Worm (Caenorhabditis elegans) whole organism, young adult: Measurements from ENCODE around the gene K10F12.7.

Experiments used
- B0019.2 ChIP-seq: fragments of 200-800 bp; sonication (Bioruptor generic); conservative IDR thresholded peaks from 2 replicates; pipeline ENCODE4 v1.3.6; 2022; ENCODE audit warnings: missing genetic modification reagents, missing genetic modification characterization, missing compliant biosample characterization
- C06A6.2 ChIP-seq: fragments of 200-800 bp; sonication (Bioruptor generic); conservative IDR thresholded peaks from 2 replicates; pipeline ENCODE4 v1.3.6; 2022; ENCODE audit warnings: missing genetic modification characterization, missing compliant biosample characterization
- F23B12.7 ChIP-seq: sonication (generic microtip); optimal IDR thresholded peaks from 2 replicates; lab custom pipeline; 2017; ENCODE audit warnings: missing genetic modification characterization, mild to moderate bottlenecking, missing compliant biosample characterization, antibody characterized with exemption, moderate library complexity; ENCODE audit not compliant: insufficient read depth
- F37B4.10 ChIP-seq: fragments of 200-800 bp; sonication (Bioruptor generic); IDR thresholded peaks from 2 replicates; pipeline ENCODE4 v1.3.6; 2022; ENCODE audit warnings: missing genetic modification characterization, missing compliant biosample characterization
- F57A8.1 ChIP-seq: fragments of 200-800 bp; sonication (Bioruptor generic); optimal IDR thresholded peaks from 2 replicates; lab custom pipeline; 2018; ENCODE audit warnings: mild to moderate bottlenecking, missing genetic modification characterization, moderate library complexity, missing compliant biosample characterization
- F57C9.4 ChIP-seq: sonication (generic microtip); optimal IDR thresholded peaks from 2 replicates; lab custom pipeline; 2017; ENCODE audit warnings: mild to moderate bottlenecking, missing genetic modification characterization, missing compliant biosample characterization
- T07F8.4 ChIP-seq: sonication (generic microtip); optimal IDR thresholded peaks from 2 replicates; lab custom pipeline; 2016; ENCODE audit warnings: mild to moderate bottlenecking, missing genetic modification characterization, moderate library complexity, missing compliant biosample characterization
- Y53G8AR.9 ChIP-seq: fragments of 200-800 bp; sonication (Bioruptor generic); conservative IDR thresholded peaks from 2 replicates; pipeline ENCODE4 v1.3.6; 2022; ENCODE audit warnings: missing genetic modification reagents, missing genetic modification characterization, missing compliant biosample characterization
- dox-1 ChIP-seq: fragments of 200-800 bp; sonication (Bioruptor generic); IDR thresholded peaks from 2 replicates; pipeline ENCODE4 v1.3.6; 2022; ENCODE audit warnings: missing genetic modification reagents, missing genetic modification characterization, missing compliant biosample characterization
- egl-44 ChIP-seq: fragments of 200-800 bp; sonication (Bioruptor generic); IDR thresholded peaks from 2 replicates; pipeline ENCODE4 v1.3.6; 2022; ENCODE audit warnings: missing genetic modification reagents, missing genetic modification characterization, missing compliant biosample characterization
- ekl-4 ChIP-seq: fragments of 200-800 bp; sonication (Bioruptor generic); IDR thresholded peaks from 2 replicates; pipeline ENCODE4 v1.3.6; 2022; ENCODE audit warnings: missing genetic modification reagents, missing genetic modification characterization, missing compliant biosample characterization
- gei-17 ChIP-seq: fragments of 200-800 bp; sonication (Bioruptor generic); optimal IDR thresholded peaks from 2 replicates; lab custom pipeline; 2018; ENCODE audit warnings: mild to moderate bottlenecking, missing genetic modification characterization, missing compliant biosample characterization
- hmg-20 ChIP-seq: fragments of 200-800 bp; sonication (Bioruptor generic); IDR thresholded peaks from 2 replicates; pipeline ENCODE4 v1.3.6; 2022; ENCODE audit warnings: missing genetic modification reagents, missing genetic modification characterization, missing compliant biosample characterization
- hsf-1 ChIP-seq: fragments of 200-800 bp; sonication (Bioruptor generic); IDR thresholded peaks from 2 replicates; pipeline ENCODE4 v1.3.6; 2022; ENCODE audit warnings: missing genetic modification reagents, missing genetic modification characterization, missing compliant biosample characterization
- lag-1 ChIP-seq: fragments of 200-800 bp; sonication (Bioruptor generic); IDR thresholded peaks from 2 replicates; pipeline ENCODE4 v1.3.6; 2022; ENCODE audit warnings: missing genetic modification reagents, missing genetic modification characterization, missing compliant biosample characterization
- let-526 ChIP-seq: fragments of 200-800 bp; sonication (Bioruptor generic); IDR thresholded peaks from 2 replicates; pipeline ENCODE4 v1.3.6; 2022; ENCODE audit warnings: missing genetic modification reagents, missing genetic modification characterization, missing compliant biosample characterization
- let-607 ChIP-seq, 2 experiments: fragments of 200-800 bp in 1 of 2; sonication (Bioruptor generic) in 1 of 2; sonication (generic microtip) in 1 of 2; optimal IDR thresholded peaks; 2 replicates each; lab custom pipeline; 2016 to 2018; ENCODE audit warnings: mild to moderate bottlenecking in 2 of 2, missing compliant biosample characterization in 2 of 2, missing genetic modification characterization in 2 of 2, moderate library complexity in 2 of 2, missing genotype in 1 of 2
- lin-54 ChIP-seq: fragments of 200-800 bp; sonication (Bioruptor generic); optimal IDR thresholded peaks from 2 replicates; lab custom pipeline; 2018; ENCODE audit warnings: mild to moderate bottlenecking, missing genetic modification characterization, missing compliant biosample characterization
- lir-1 ChIP-seq: fragments of 200-800 bp; sonication (Bioruptor generic); conservative IDR thresholded peaks from 2 replicates; pipeline ENCODE4 v1.3.6; 2022; ENCODE audit warnings: missing genetic modification reagents, missing genetic modification characterization, missing compliant biosample characterization
- lsy-27 ChIP-seq: sonication (generic microtip); optimal IDR thresholded peaks from 2 replicates; lab custom pipeline; 2017; ENCODE audit warnings: missing genetic modification characterization, mild to moderate bottlenecking, missing compliant biosample characterization, antibody characterized with exemption, missing genotype, borderline replicate concordance; ENCODE audit not compliant: insufficient read depth
- nhr-120 ChIP-seq: fragments of 200-800 bp; sonication (Bioruptor generic); IDR thresholded peaks from 2 replicates; pipeline ENCODE4 v1.3.6; 2022; ENCODE audit warnings: missing genetic modification characterization, missing compliant biosample characterization
- nhr-80 ChIP-seq: sonication (generic microtip); optimal IDR thresholded peaks from 2 replicates; lab custom pipeline; 2016; ENCODE audit warnings: missing genetic modification characterization, missing compliant biosample characterization
- repo-1 ChIP-seq: sonication (generic microtip); optimal IDR thresholded peaks from 2 replicates; lab custom pipeline; 2017; ENCODE audit warnings: mild to moderate bottlenecking, missing genetic modification characterization, missing compliant biosample characterization
- snpc-1.3 ChIP-seq: sonication (generic microtip); optimal IDR thresholded peaks from 2 replicates; lab custom pipeline; 2017; ENCODE audit warnings: missing genetic modification characterization, mild to moderate bottlenecking, missing compliant biosample characterization, antibody characterized with exemption, moderate library complexity, missing genotype, missing genetic modification reagents; ENCODE audit not compliant: insufficient read depth
- snpc-3.4 ChIP-seq: sonication (generic microtip); optimal IDR thresholded peaks from 2 replicates; lab custom pipeline; 2017; ENCODE audit warnings: missing genetic modification characterization, mild to moderate bottlenecking, missing compliant biosample characterization, antibody characterized with exemption, moderate library complexity, missing genotype, missing genetic modification reagents
- sptf-2 ChIP-seq: fragments of 200-800 bp; sonication (Bioruptor generic); optimal IDR thresholded peaks from 2 replicates; lab custom pipeline; 2018; ENCODE audit warnings: mild to moderate bottlenecking, missing genetic modification characterization, missing compliant biosample characterization
- unc-130 ChIP-seq: sonication (generic microtip); optimal IDR thresholded peaks from 2 replicates; lab custom pipeline; 2016; ENCODE audit warnings: missing genetic modification reagents, missing genetic modification characterization, missing compliant biosample characterization
- ztf-22 ChIP-seq: fragments of 200-800 bp; sonication (Bioruptor generic); optimal IDR thresholded peaks from 2 replicates; lab custom pipeline; 2018; ENCODE audit warnings: mild to moderate bottlenecking, missing genetic modification characterization, moderate library complexity, missing compliant biosample characterization
- ztf-28 ChIP-seq: fragments of 200-800 bp; sonication (Bioruptor generic); IDR thresholded peaks from 2 replicates; pipeline ENCODE4 v1.3.6; 2022; ENCODE audit warnings: missing genetic modification reagents, missing genetic modification characterization, missing compliant biosample characterization
- ztf-3 ChIP-seq: fragments of 200-800 bp; sonication (Bioruptor generic); optimal IDR thresholded peaks from 2 replicates; lab custom pipeline; 2018; ENCODE audit warnings: mild to moderate bottlenecking, missing genetic modification characterization, missing compliant biosample characterization

K10F12.7 gene

ce11 chrIII:385068-385467, 2.7 kb upstream of the K10F12.7 start (continued):
- no peak for TF ChIP-seq let-607 (tag; optimal IDR thresholded peaks at IDR 0.05; lab: Kevin White, UChicago)
- TF ChIP-seq snpc-3.4 (tag; lab: Kevin White, UChicago) = no peak
- TF ChIP-seq F57A8.1 (GFP tag; lab: Kevin White, UChicago) = no peak
- no peak for TF ChIP-seq dox-1 (GFP tag; lab: Robert Waterston, UW)
- no peak for TF ChIP-seq C06A6.2
- TF ChIP-seq F37B4.10 (GFP tag; lab: Robert Waterston, UW) = no peak

ce11 chrIII:381198-381597, 1.2 kb downstream of the K10F12.7 start, which contains the start of gene gsto-3:
Gene gsto-3, minus strand, starts transcription at chrIII:381298.
- no peak for TF ChIP-seq lag-1 (GFP tag; lab: Robert Waterston, UW)

ce11 chrIII:365649-366048, 16.7 kb downstream of the K10F12.7 start, which contains the start of gene pll-1:
Gene pll-1, plus strand, starts transcription at chrIII:365949.
- TF ChIP-seq unc-130 = no peak
- TF ChIP-seq hsf-1 (GFP tag; lab: Robert Waterston, UW) = no peak
- no peak for TF ChIP-seq snpc-1.3 (tag; lab: Kevin White, UChicago)
- TF ChIP-seq gei-17 = no peak
- no peak for TF ChIP-seq F57C9.4
- no peak for TF ChIP-seq lsy-27 (tag; lab: Kevin White, UChicago)
- TF ChIP-seq repo-1 (tag; lab: Kevin White, UChicago) = no peak
- no peak for TF ChIP-seq lin-54 (GFP tag; lab: Kevin White, UChicago)
- TF ChIP-seq ztf-28 = no peak
- TF ChIP-seq lir-1 (GFP tag; lab: Robert Waterston, UW) = no peak
- no peak for TF ChIP-seq let-526 (GFP tag; lab: Robert Waterston, UW)
- no peak for TF ChIP-seq hmg-20
- no peak for TF ChIP-seq nhr-80 (tag; lab: Kevin White, UChicago)
- TF ChIP-seq nhr-120 = no peak
- no peak for TF ChIP-seq sptf-2
- no peak for TF ChIP-seq Y53G8AR.9 (GFP tag; lab: Robert Waterston, UW)
- no peak for TF ChIP-seq ztf-3

- TF ChIP-seq B0019.2 (GFP tag; lab: Robert Waterston, UW) (no peak), ztf-3 (no peak), ekl-4 (GFP tag; lab: Robert Waterston, UW) (no peak), Y53G8AR.9 (GFP tag; lab: Robert Waterston, UW) (no peak), T07F8.4 (no peak), egl-44 (no peak), F23B12.7 (tag; lab: Kevin White, UChicago) (no peak)
- TF ChIP-seq, all 124 proteins: peak for 0
Observed at ce11 chrIII:360315-360714, 22.1 kb downstream of the K10F12.7 start.

ce11 chrIII:358106-358505, 24.3 kb downstream of the K10F12.7 start:
- no peak for TF ChIP-seq ztf-22 (GFP tag; lab: Kevin White, UChicago)
